Worm (Caenorhabditis elegans): Measurements from ENCODE around the gene ZK673.11.
A peak's percentile ranks its signal among the peaks of the same experiment; 100 is the strongest.

ZK673.11 gene

DNA sequence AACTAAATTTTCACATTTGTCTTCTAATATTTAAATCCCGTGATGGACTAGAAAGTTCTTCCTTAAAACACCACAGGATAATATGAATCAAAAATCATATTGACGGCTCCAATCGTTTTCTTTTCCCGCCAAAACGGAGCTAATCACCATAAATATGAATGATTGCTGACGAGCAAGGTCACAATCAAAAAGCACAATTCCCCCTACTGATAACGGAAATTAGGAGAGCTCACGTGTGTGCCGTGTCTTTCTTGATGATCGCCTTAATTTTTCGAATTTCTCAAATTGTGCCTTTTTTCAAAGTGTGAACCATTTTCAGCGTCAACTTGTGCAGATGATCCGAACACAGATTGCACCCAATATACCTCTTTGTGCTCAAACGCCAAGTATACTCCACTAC is 13.2 kb upstream of the ZK673.11 start (continued):
- no peak for TF ChIP-seq F10B5.3 (tag; optimal IDR thresholded peaks at IDR 0.05)
- TF ChIP-seq zfp-2 (tag; optimal IDR thresholded peaks at IDR 0.05), result no peak
- no peak for TF ChIP-seq zfp-3 (GFP tag; conservative IDR thresholded peaks at IDR 0.05)
- TF ChIP-seq F49E8.2 (tag; optimal IDR thresholded peaks at IDR 0.05; ENCODE audit: borderline replicate concordance), result no peak
- no peak for TF ChIP-seq mep-1 (tag; optimal IDR thresholded peaks at IDR 0.05)
- no peak for TF ChIP-seq fkh-10 (GFP tag; optimal IDR thresholded peaks at IDR 0.05)
- no peak for TF ChIP-seq lim-7 (GFP tag; IDR thresholded peaks at IDR 0.05)
- no peak for TF ChIP-seq madf-9 (GFP tag; conservative IDR thresholded peaks at IDR 0.05)
- peak; percentile 23 for TF ChIP-seq mxl-3 (GFP tag; optimal IDR thresholded peaks at IDR 0.05)
- TF ChIP-seq lin-15B (tag; optimal IDR thresholded peaks at IDR 0.05), result no peak
- no peak for TF ChIP-seq daf-16 (GFP tag; optimal IDR thresholded peaks at IDR 0.05)
- peak; percentile 46 for TF ChIP-seq daf-16 (tag; optimal IDR thresholded peaks at IDR 0.05)
- TF ChIP-seq spr-1 (tag; optimal IDR thresholded peaks at IDR 0.05), result no peak
- no peak for TF ChIP-seq pha-4 (GFP tag; IDR thresholded peaks at IDR 0.05)
- TF ChIP-seq pha-4 (tag; optimal IDR thresholded peaks at IDR 0.05), result no peak
- TF ChIP-seq hlh-30 (tag; optimal IDR thresholded peaks at IDR 0.05; ENCODE audit: insufficient read depth), result peak; percentile 58
- TF ChIP-seq hlh-11 (tag; optimal IDR thresholded peaks at IDR 0.05), result peak; percentile 56
- TF ChIP-seq pqm-1 (tag; optimal IDR thresholded peaks at IDR 0.05), result peak; percentile 42
- TF ChIP-seq vab-7 (GFP tag; IDR thresholded peaks at IDR 0.05), result no peak
- no peak for TF ChIP-seq fos-1 (tag; optimal IDR thresholded peaks at IDR 0.05)
- no peak for TF ChIP-seq F44E2.7 (GFP tag; IDR thresholded peaks at IDR 0.05)
- TF ChIP-seq lin-39 (tag; optimal IDR thresholded peaks at IDR 0.05), result no peak
- TF ChIP-seq ceh-32 (tag; optimal IDR thresholded peaks at IDR 0.05; ENCODE audit: poor library complexity), result no peak
- TF ChIP-seq cey-2 (tag; optimal IDR thresholded peaks at IDR 0.05; ENCODE audit: borderline replicate concordance, insufficient read depth), result no peak
- no peak for TF ChIP-seq nhr-11 (tag; optimal IDR thresholded peaks at IDR 0.05)
- no peak for TF ChIP-seq nhr-25 (tag; optimal IDR thresholded peaks at IDR 0.05; ENCODE audit: borderline replicate concordance, insufficient read depth)
- TF ChIP-seq ZK337.2 (GFP tag; IDR thresholded peaks at IDR 0.05), result no peak
- no peak for TF ChIP-seq saeg-2 (GFP tag; IDR thresholded peaks at IDR 0.05)
- TF ChIP-seq Y105C5A.15 (GFP tag; IDR thresholded peaks at IDR 0.05), result no peak
- no peak for TF ChIP-seq nhr-48 (tag; optimal IDR thresholded peaks at IDR 0.05)
- no peak for TF ChIP-seq duxl-1 (tag; optimal IDR thresholded peaks at IDR 0.05; ENCODE audit: poor library complexity)
- no peak for TF ChIP-seq tra-1 (GFP tag; IDR thresholded peaks at IDR 0.05)
- no peak for TF ChIP-seq ceh-44 (GFP tag; IDR thresholded peaks at IDR 0.05)
- no peak for TF ChIP-seq dmd-8 (GFP tag; IDR thresholded peaks at IDR 0.05)
- TF ChIP-seq nhr-28 (tag; optimal IDR thresholded peaks at IDR 0.05), result peak; percentile 62
- TF ChIP-seq ama-1 (optimal IDR thresholded peaks at IDR 0.05), result no peak
- TF ChIP-seq unc-62 (GFP tag; optimal IDR thresholded peaks at IDR 0.05 in 1 of 2), result no peak
- TF ChIP-seq unc-62 (tag; optimal IDR thresholded peaks at IDR 0.05), result no peak
- no peak for TF ChIP-seq arid-1 (GFP tag; conservative IDR thresholded peaks at IDR 0.05)
- no peak for TF ChIP-seq nhr-10 (tag; optimal IDR thresholded peaks at IDR 0.05)
- no peak for TF ChIP-seq D1046.2 (GFP tag; IDR thresholded peaks at IDR 0.05)
- TF ChIP-seq attf-4 (tag; optimal IDR thresholded peaks at IDR 0.05), result no peak
- no peak for TF ChIP-seq daf-19 (GFP tag; conservative IDR thresholded peaks at IDR 0.05)
- no peak for TF ChIP-seq aly-2 (tag; optimal IDR thresholded peaks at IDR 0.05)
- no peak for TF ChIP-seq R02D3.7 (tag; optimal IDR thresholded peaks at IDR 0.05)
- no peak for TF ChIP-seq dpl-1 (GFP tag; optimal IDR thresholded peaks at IDR 0.05)
- TF ChIP-seq F26F4.8 (GFP tag; conservative IDR thresholded peaks at IDR 0.05), result no peak
- TF ChIP-seq dmd-6 (GFP tag; IDR thresholded peaks at IDR 0.05), result peak; percentile 83
- TF ChIP-seq mdt-29 (GFP tag; IDR thresholded peaks at IDR 0.05), result no peak
- no peak for TF ChIP-seq T20F7.1 (GFP tag; optimal IDR thresholded peaks at IDR 0.05)
- no peak for TF ChIP-seq nhr-111 (GFP tag; optimal IDR thresholded peaks at IDR 0.05)
- TF ChIP-seq set-16 (GFP tag; IDR thresholded peaks at IDR 0.05), result no peak
- no peak for TF ChIP-seq egl-27 (tag; optimal IDR thresholded peaks at IDR 0.05)
